Worm (Caenorhabditis elegans) whole organism, L1 larva: ENCODE results near the gene nas-38.

Experiments
- C04F5.9 ChIP-seq: sonication (generic microtip); optimal IDR thresholded peaks from 2 replicates; lab custom pipeline; 2016; ENCODE audit warnings: missing genetic modification characterization, missing compliant biosample characterization
- Y116A8C.19 ChIP-seq: sonication (generic microtip); optimal IDR thresholded peaks from 2 replicates; lab custom pipeline; 2016; ENCODE audit warnings: missing compliant biosample characterization, missing genetic modification characterization, borderline replicate concordance
- fkh-10 ChIP-seq: sonication (generic microtip); optimal IDR thresholded peaks from 2 replicates; lab custom pipeline; 2017; ENCODE audit warnings: missing biosample characterization, missing genetic modification reagents, missing genetic modification characterization
- jun-1 ChIP-seq: fragments of 150-350 bp; optimal IDR thresholded peaks from 2 replicates; lab custom pipeline; 2014; ENCODE audit warnings: missing biosample characterization, missing genetic modification reagents, missing genetic modification characterization
- lin-15B ChIP-seq: fragments of 150-350 bp; sonication (generic microtip); optimal IDR thresholded peaks from 3 replicates; lab custom pipeline; 2014; ENCODE audit warnings: missing biosample characterization, missing genetic modification characterization
- pqm-1 ChIP-seq: sonication (generic microtip); optimal IDR thresholded peaks from 3 replicates; lab custom pipeline; 2017; ENCODE audit warnings: missing biosample characterization, missing genetic modification characterization
- snpc-4 ChIP-seq: fragments of 150-350 bp; optimal IDR thresholded peaks from 2 replicates; lab custom pipeline; 2014; ENCODE audit warnings: missing biosample characterization, missing genetic modification characterization
- tbx-2 ChIP-seq: sonication (generic microtip); optimal IDR thresholded peaks from 2 replicates; lab custom pipeline; 2016; ENCODE audit warnings: missing genetic modification characterization, missing compliant biosample characterization

- no peak for TF ChIP-seq C04F5.9 (tag; lab: Kevin White, UChicago)
- TF ChIP-seq snpc-4 (tag; lab: Kevin White, UChicago): no peak
- no peak for TF ChIP-seq lin-15B (tag; lab: Kevin White, UChicago)
- no peak for TF ChIP-seq fkh-10 (GFP tag; lab: Kevin White, UChicago)
- no peak for TF ChIP-seq pqm-1
- no peak for TF ChIP-seq tbx-2
- no peak for TF ChIP-seq jun-1 (tag; lab: Kevin White, UChicago)
- no peak for TF ChIP-seq Y116A8C.19
Measured at ce11 chrX:608392-608791, 50.4 kb downstream of the nas-38 start, which contains the start of gene F13C5.5.
